Worm (Caenorhabditis elegans) whole organism, L4 larva: ENCODE measurements around the gene R04F11.3.

Source experiments
- Y5F2A.4 ChIP-seq: fragments of 200-800 bp; sonication (Bioruptor generic); optimal IDR thresholded peaks from 2 replicates; lab custom pipeline; 2018; ENCODE audit warnings: mild to moderate bottlenecking, missing genetic modification characterization, missing compliant biosample characterization
- ces-1 ChIP-seq: fragments of 150-350 bp; sonication (generic microtip); optimal IDR thresholded peaks from 4 replicates; lab custom pipeline; 2014; ENCODE audit warnings: missing biosample characterization, missing genetic modification reagents, missing genetic modification characterization
- ctbp-1 ChIP-seq: fragments of 200-800 bp; sonication (Bioruptor generic); IDR thresholded peaks from 2 replicates; pipeline ENCODE4 v1.3.6; 2022; ENCODE audit warnings: missing genetic modification reagents, missing genetic modification characterization, missing compliant biosample characterization
- daf-12 ChIP-seq: fragments of 150-350 bp; optimal IDR thresholded peaks from 2 replicates; lab custom pipeline; 2014; ENCODE audit warnings: missing biosample characterization, missing genetic modification reagents, missing genetic modification characterization
- daf-16 ChIP-seq, 3 experiments: sonication (generic microtip); optimal IDR thresholded peaks; 2 replicates each; lab custom pipeline; 2016 to 2017; ENCODE audit warnings: missing genetic modification characterization in 3 of 3, missing genetic modification reagents in 3 of 3, mild to moderate bottlenecking in 2 of 3, missing compliant biosample characterization in 2 of 3, missing biosample characterization in 1 of 3, moderate library complexity in 1 of 3
- hlh-11 ChIP-seq: fragments of 200-800 bp; sonication (Bioruptor generic); optimal IDR thresholded peaks from 2 replicates; lab custom pipeline; 2018; ENCODE audit warnings: mild to moderate bottlenecking, missing genetic modification characterization, missing compliant biosample characterization
- hlh-30 ChIP-seq: sonication (generic microtip); optimal IDR thresholded peaks from 2 replicates; lab custom pipeline; 2017; ENCODE audit warnings: antibody characterized with exemption, mild to moderate bottlenecking, missing genetic modification characterization, missing compliant biosample characterization; ENCODE audit not compliant: insufficient read depth
- lin-38 ChIP-seq: fragments of 200-800 bp; sonication (Bioruptor generic); IDR thresholded peaks from 2 replicates; pipeline ENCODE4 v1.3.6; 2022; ENCODE audit warnings: missing genetic modification reagents, missing genetic modification characterization, missing compliant biosample characterization
- madf-9 ChIP-seq: fragments of 200-800 bp; sonication (Bioruptor generic); conservative IDR thresholded peaks from 2 replicates; pipeline ENCODE4 v1.3.6; 2022; ENCODE audit warnings: missing genetic modification reagents, missing genetic modification characterization, missing compliant biosample characterization
- nhr-11 ChIP-seq: fragments of 150-350 bp; optimal IDR thresholded peaks from 2 replicates; lab custom pipeline; 2014; ENCODE audit warnings: missing biosample characterization, missing genetic modification characterization
- unc-62 ChIP-seq, 3 experiments: fragments of 150-350 bp in 1 of 3; sonication (generic microtip); optimal IDR thresholded peaks in 2 of 3; peaks in 1 of 3; 1 replicate in 1 of 3; 2 replicates in 2 of 3; lab custom pipeline; 2014 to 2017; ENCODE audit warnings: missing biosample characterization in 3 of 3, missing genetic modification characterization in 3 of 3, missing genetic modification reagents in 3 of 3, missing genotype in 1 of 3

The R04F11.3 gene

ce11 chrV:12269272-12269767 is 47.7 kb downstream of the R04F11.3 start, which contains the start of gene twk-24:
Gene twk-24 (minus strand): TSS chrV:12269322.
- TF ChIP-seq daf-16 (GFP tag; optimal IDR thresholded peaks at IDR 0.05; lab: Kevin White, UChicago) = peak in 1 of 2 experiments; percentile 23
- TF ChIP-seq daf-16 (tag; optimal IDR thresholded peaks at IDR 0.05; lab: Kevin White, UChicago) = no peak
- no peak for TF ChIP-seq daf-12 (tag; lab: Kevin White, UChicago)
- TF ChIP-seq madf-9 (GFP tag; lab: Robert Waterston, UW) = no peak
- peak; percentile 17 for TF ChIP-seq nhr-11 (tag; lab: Kevin White, UChicago)
- no peak for TF ChIP-seq hlh-11
- no peak for TF ChIP-seq unc-62 (GFP tag; optimal IDR thresholded peaks at IDR 0.05 in 1 of 2; lab: Kevin White, UChicago)
- TF ChIP-seq unc-62 (tag; optimal IDR thresholded peaks at IDR 0.05; lab: Kevin White, UChicago) = no peak
- TF ChIP-seq ces-1 (GFP tag; lab: Kevin White, UChicago) = no peak
- peak; percentile 6 for TF ChIP-seq hlh-30 (tag; lab: Kevin White, UChicago)
- no peak for TF ChIP-seq ctbp-1
- TF ChIP-seq lin-38 = no peak
- no peak for TF ChIP-seq Y5F2A.4 (GFP tag; lab: Kevin White, UChicago)
